Worm (Caenorhabditis elegans) whole organism, L1 larva: ENCODE measurements around the gene mcm-6.

Experiments
- C04F5.9 ChIP-seq: sonication (generic microtip); optimal IDR thresholded peaks from 2 replicates; lab custom pipeline; 2016; ENCODE audit warnings: missing genetic modification characterization, missing compliant biosample characterization
- F16B12.6 ChIP-seq: fragments of 150-350 bp; optimal IDR thresholded peaks from 2 replicates; lab custom pipeline; 2014; ENCODE audit warnings: missing biosample characterization, missing genetic modification characterization
- aha-1 ChIP-seq: fragments of 150-350 bp; optimal IDR thresholded peaks from 2 replicates; lab custom pipeline; 2014; ENCODE audit warnings: missing biosample characterization, missing genetic modification characterization
- aly-2 ChIP-seq: fragments of 150-350 bp; optimal IDR thresholded peaks from 2 replicates; lab custom pipeline; 2014; ENCODE audit warnings: missing biosample characterization, missing genetic modification characterization
- ama-1 ChIP-seq: fragments of 150-350 bp; optimal IDR thresholded peaks from 2 replicates; lab custom pipeline; 2014
- blmp-1 ChIP-seq: fragments of 150-350 bp; optimal IDR thresholded peaks from 2 replicates; lab custom pipeline; 2014; ENCODE audit warnings: missing biosample characterization, missing genetic modification characterization
- ceh-82 ChIP-seq, 3 experiments: fragments of 150-350 bp in 1 of 3; sonication (generic microtip) in 2 of 3; optimal IDR thresholded peaks; 2 replicates each; lab custom pipeline; 2014 to 2017; ENCODE audit warnings: missing biosample characterization in 3 of 3, missing genetic modification characterization in 3 of 3
- ces-1 ChIP-seq: fragments of 150-350 bp; optimal IDR thresholded peaks from 2 replicates; lab custom pipeline; 2014; ENCODE audit warnings: missing biosample characterization, missing genetic modification reagents, missing genetic modification characterization
- dpl-1 ChIP-seq, 3 experiments: fragments of 150-350 bp in 2 of 3; sonication (generic microtip) in 1 of 3; optimal IDR thresholded peaks; 2 replicates each; lab custom pipeline; 2014 to 2017; ENCODE audit warnings: missing biosample characterization in 3 of 3, missing genetic modification characterization in 3 of 3, missing genetic modification reagents in 3 of 3
- dsc-1 ChIP-seq: sonication (generic microtip); optimal IDR thresholded peaks from 2 replicates; lab custom pipeline; 2016; ENCODE audit warnings: mild to moderate bottlenecking, missing genetic modification characterization, missing compliant biosample characterization
- efl-1 ChIP-seq, 4 experiments: fragments of 150-350 bp; optimal IDR thresholded peaks in 3 of 4; peaks in 1 of 4; 1 replicate in 1 of 4; 2 replicates in 3 of 4; lab custom pipeline; 2014; ENCODE audit warnings: missing biosample characterization in 2 of 4, missing genetic modification characterization in 2 of 4, missing genetic modification reagents in 2 of 4
- elt-3 ChIP-seq, 6 experiments: fragments of 150-350 bp in 1 of 6; sonication (generic microtip); optimal IDR thresholded peaks; 2 replicates each; lab custom pipeline; 2017 to 2018; ENCODE audit warnings: missing biosample characterization in 6 of 6, missing genetic modification characterization in 6 of 6, inconsistent platforms in 1 of 6
- fkh-10 ChIP-seq: sonication (generic microtip); optimal IDR thresholded peaks from 2 replicates; lab custom pipeline; 2017; ENCODE audit warnings: missing biosample characterization, missing genetic modification reagents, missing genetic modification characterization
- fos-1 ChIP-seq: fragments of 150-350 bp; optimal IDR thresholded peaks from 2 replicates; lab custom pipeline; 2014; ENCODE audit warnings: missing biosample characterization, missing genetic modification characterization
- hlh-17 ChIP-seq: fragments of 200-800 bp; sonication (Bioruptor generic); optimal IDR thresholded peaks from 2 replicates; lab custom pipeline; 2018; ENCODE audit warnings: missing genetic modification characterization, mild to moderate bottlenecking, missing compliant biosample characterization, moderate library complexity, borderline replicate concordance
- irx-1 ChIP-seq: sonication (generic microtip); optimal IDR thresholded peaks from 2 replicates; lab custom pipeline; 2016; ENCODE audit warnings: missing genetic modification characterization, missing compliant biosample characterization
- jun-1 ChIP-seq: fragments of 150-350 bp; optimal IDR thresholded peaks from 2 replicates; lab custom pipeline; 2014; ENCODE audit warnings: missing biosample characterization, missing genetic modification reagents, missing genetic modification characterization
- lin-13 ChIP-seq: fragments of 150-350 bp; optimal IDR thresholded peaks from 2 replicates; lab custom pipeline; 2014; ENCODE audit warnings: missing biosample characterization, missing genetic modification reagents, missing genetic modification characterization
- lin-14 ChIP-seq: fragments of 200-800 bp; sonication (Bioruptor generic); optimal IDR thresholded peaks from 2 replicates; lab custom pipeline; 2018; ENCODE audit warnings: mild to moderate bottlenecking, missing genetic modification characterization, moderate library complexity, missing compliant biosample characterization
- lin-15B ChIP-seq: fragments of 150-350 bp; sonication (generic microtip); optimal IDR thresholded peaks from 3 replicates; lab custom pipeline; 2014; ENCODE audit warnings: missing biosample characterization, missing genetic modification characterization
- lin-35 ChIP-seq, 2 experiments: fragments of 150-350 bp; optimal IDR thresholded peaks; 2 replicates each; lab custom pipeline; 2014; ENCODE audit warnings: missing biosample characterization in 2 of 2, missing genetic modification characterization in 2 of 2, missing genetic modification reagents in 2 of 2
- lin-39 ChIP-seq: fragments of 150-350 bp; optimal IDR thresholded peaks from 2 replicates; lab custom pipeline; 2014; ENCODE audit warnings: missing biosample characterization, missing genetic modification reagents, missing genetic modification characterization
- lsy-2 ChIP-seq, 2 experiments: fragments of 150-350 bp; optimal IDR thresholded peaks; 2 replicates each; lab custom pipeline; 2014; ENCODE audit warnings: missing biosample characterization in 2 of 2, missing genetic modification characterization in 2 of 2
- mab-9 ChIP-seq: fragments of 200-800 bp; sonication (Bioruptor generic); IDR thresholded peaks from 2 replicates; pipeline ENCODE4 v1.3.6; 2022; ENCODE audit warnings: missing genetic modification reagents, missing genetic modification characterization, missing compliant biosample characterization
- mdl-1 ChIP-seq, 2 experiments: fragments of 150-350 bp; optimal IDR thresholded peaks; 2 replicates each; lab custom pipeline; 2014 to 2017; ENCODE audit warnings: missing biosample characterization in 2 of 2, missing genetic modification characterization in 2 of 2, inconsistent platforms in 1 of 2
- mep-1 ChIP-seq: fragments of 150-350 bp; optimal IDR thresholded peaks from 2 replicates; lab custom pipeline; 2014; ENCODE audit warnings: missing biosample characterization, missing genetic modification characterization
- nhr-12 ChIP-seq: sonication (generic microtip); optimal IDR thresholded peaks from 2 replicates; lab custom pipeline; 2017; ENCODE audit warnings: missing biosample characterization, missing genetic modification characterization
- nhr-19 ChIP-seq: fragments of 200-800 bp; sonication (Bioruptor generic); conservative IDR thresholded peaks from 2 replicates; pipeline ENCODE4 v1.3.6; 2022; ENCODE audit warnings: missing genetic modification characterization, missing compliant biosample characterization
- nhr-20 ChIP-seq: sonication (generic microtip); optimal IDR thresholded peaks from 2 replicates; lab custom pipeline; 2016; ENCODE audit warnings: mild to moderate bottlenecking, missing genetic modification characterization, missing compliant biosample characterization
- nhr-28 ChIP-seq: fragments of 150-350 bp; optimal IDR thresholded peaks from 2 replicates; lab custom pipeline; 2014; ENCODE audit warnings: missing biosample characterization, missing genetic modification characterization
- nhr-47 ChIP-seq: sonication (generic microtip); optimal IDR thresholded peaks from 2 replicates; lab custom pipeline; 2016; ENCODE audit warnings: mild to moderate bottlenecking, missing genetic modification characterization, moderate library complexity, missing compliant biosample characterization
- nhr-71 ChIP-seq: sonication (generic microtip); optimal IDR thresholded peaks from 2 replicates; lab custom pipeline; 2016; ENCODE audit warnings: mild to moderate bottlenecking, missing genetic modification characterization, moderate library complexity, missing compliant biosample characterization
- nhr-84 ChIP-seq: sonication (generic microtip); optimal IDR thresholded peaks from 2 replicates; lab custom pipeline; 2017; ENCODE audit warnings: missing biosample characterization, missing genetic modification characterization
- nhr-85 ChIP-seq: sonication (generic microtip); peaks from one replicate; lab custom pipeline; 2016; ENCODE audit warnings: missing genetic modification characterization, inconsistent platforms, missing compliant biosample characterization
- nhr-90 ChIP-seq: sonication (generic microtip); optimal IDR thresholded peaks from 2 replicates; lab custom pipeline; 2016; ENCODE audit warnings: mild to moderate bottlenecking, missing genetic modification characterization, missing compliant biosample characterization; ENCODE audit not compliant: poor library complexity
- pag-3 ChIP-seq: sonication (generic microtip); optimal IDR thresholded peaks from 2 replicates; lab custom pipeline; 2017; ENCODE audit warnings: missing genetic modification characterization, mild to moderate bottlenecking, missing compliant biosample characterization, antibody characterized with exemption, borderline replicate concordance; ENCODE audit not compliant: insufficient read depth
- pqm-1 ChIP-seq: sonication (generic microtip); optimal IDR thresholded peaks from 3 replicates; lab custom pipeline; 2017; ENCODE audit warnings: missing biosample characterization, missing genetic modification characterization
- rnt-1 ChIP-seq: sonication (generic microtip); optimal IDR thresholded peaks from 2 replicates; lab custom pipeline; 2016; ENCODE audit warnings: mild to moderate bottlenecking, missing genetic modification characterization, moderate library complexity, missing compliant biosample characterization
- snpc-4 ChIP-seq: fragments of 150-350 bp; optimal IDR thresholded peaks from 2 replicates; lab custom pipeline; 2014; ENCODE audit warnings: missing biosample characterization, missing genetic modification characterization
- snu-23 ChIP-seq: sonication (generic microtip); optimal IDR thresholded peaks from 2 replicates; lab custom pipeline; 2016; ENCODE audit warnings: missing genetic modification characterization, missing compliant biosample characterization
- swsn-7 ChIP-seq: sonication (generic microtip); optimal IDR thresholded peaks from 2 replicates; lab custom pipeline; 2016; ENCODE audit warnings: missing genetic modification characterization, missing compliant biosample characterization
- tbx-2 ChIP-seq: sonication (generic microtip); optimal IDR thresholded peaks from 2 replicates; lab custom pipeline; 2016; ENCODE audit warnings: missing genetic modification characterization, missing compliant biosample characterization
- tlp-1 ChIP-seq: fragments of 150-350 bp; optimal IDR thresholded peaks from 2 replicates; lab custom pipeline; 2014; ENCODE audit warnings: missing biosample characterization, missing genetic modification characterization
- unc-130 ChIP-seq: fragments of 150-350 bp; optimal IDR thresholded peaks from 2 replicates; lab custom pipeline; 2017; ENCODE audit warnings: missing biosample characterization, missing genetic modification characterization, inconsistent platforms
- vab-15 ChIP-seq: sonication (generic microtip); optimal IDR thresholded peaks from 2 replicates; lab custom pipeline; 2017; ENCODE audit warnings: missing genotype, mild to moderate bottlenecking, missing genetic modification characterization, missing compliant biosample characterization
- xbp-1 ChIP-seq: sonication (generic microtip); optimal IDR thresholded peaks from 2 replicates; lab custom pipeline; 2016; ENCODE audit warnings: missing genetic modification characterization, missing compliant biosample characterization
- ztf-11 ChIP-seq, 2 experiments: sonication (generic microtip); optimal IDR thresholded peaks; 2 replicates each; lab custom pipeline; 2016 to 2017; ENCODE audit warnings: missing genetic modification characterization in 2 of 2, missing biosample characterization in 1 of 2, missing compliant biosample characterization in 1 of 2

The mcm-6 gene

DNA sequence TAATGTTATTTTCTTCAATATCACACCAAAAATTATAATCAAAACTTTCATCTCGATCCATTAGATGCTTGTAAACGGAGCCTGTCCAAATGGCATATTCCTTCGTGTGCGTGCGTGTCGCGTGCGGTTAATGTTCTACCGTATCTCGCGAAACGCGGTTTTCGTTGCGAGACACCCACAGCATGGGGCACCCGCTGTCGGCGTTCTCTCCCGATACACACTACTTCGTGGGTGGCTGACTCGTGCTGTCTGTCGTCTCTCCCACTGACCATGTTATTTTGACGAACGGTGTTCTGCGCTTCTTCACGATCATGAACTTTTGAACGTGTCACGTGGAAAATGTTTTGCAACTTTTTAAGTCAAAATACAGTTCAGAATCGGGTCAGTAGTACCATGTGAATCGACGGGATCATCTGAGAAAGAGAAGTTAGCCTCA, 28.7 kb upstream of the mcm-6 start (continued):
- TF ChIP-seq lin-15B (peak; percentile 79), ces-1 (GFP tag; lab: Kevin White, UChicago) (no peak), ztf-11 (tag; optimal IDR thresholded peaks at IDR 0.05; lab: Kevin White, UChicago) (peak; percentile 36 to 97), jun-1 (tag; lab: Kevin White, UChicago) (peak; percentile 98), nhr-84 (tag; lab: Kevin White, UChicago) (no peak), mep-1 (tag; lab: Kevin White, UChicago) (peak; percentile 98), lin-14 (GFP tag; lab: Kevin White, UChicago) (peak; percentile 100), tlp-1 (tag; lab: Kevin White, UChicago) (no peak), pqm-1 (tag; lab: Kevin White, UChicago) (no peak), dpl-1 (GFP tag; optimal IDR thresholded peaks at IDR 0.05; lab: Kevin White, UChicago) (peak; percentile 77 to 86 (median 85)), vab-15 (peak; percentile 86), tbx-2 (peak; percentile 99), mab-9 (GFP tag; lab: Robert Waterston, UW) (peak; percentile 95)

DNA sequence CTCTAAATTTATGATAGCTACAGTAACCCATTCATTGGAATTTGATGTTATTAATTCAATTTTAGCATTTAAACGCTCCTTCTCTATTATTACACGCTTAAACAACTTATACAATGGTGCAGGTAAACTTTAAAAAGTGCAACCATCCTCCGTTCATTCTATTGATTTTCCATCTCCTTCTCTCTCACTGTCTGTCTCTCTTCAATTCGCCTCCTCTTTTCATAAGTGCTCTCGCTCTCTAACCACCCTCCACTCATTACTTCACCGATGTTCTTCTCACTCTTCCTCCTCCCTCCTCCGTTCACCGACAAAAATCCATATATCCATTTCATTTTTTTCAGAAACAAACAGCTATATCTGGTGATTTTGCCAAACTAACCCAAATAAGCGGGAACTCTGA, 28.0 kb upstream of the mcm-6 start, which contains the start of gene cbp-1:
TSS of gene cbp-1 (plus strand) at position 335 of the 400 bp plus-strand sequence.
- peak; percentile 57 for TF ChIP-seq dsc-1 (tag; lab: Kevin White, UChicago)
- TF ChIP-seq jun-1 (tag; lab: Kevin White, UChicago): peak; percentile 12
- TF ChIP-seq lin-39 (tag; lab: Kevin White, UChicago): peak; percentile 13
- TF ChIP-seq aha-1 (tag; lab: Kevin White, UChicago): no peak
- peak; percentile 48 for TF ChIP-seq nhr-47 (tag; lab: Kevin White, UChicago)
- TF ChIP-seq ama-1 (lab: Kevin White, UChicago): peak; percentile 72
- peak; percentile 32 for TF ChIP-seq tbx-2
- peak; percentile 89 for TF ChIP-seq lin-14 (GFP tag; lab: Kevin White, UChicago)
- TF ChIP-seq ztf-11 (tag; optimal IDR thresholded peaks at IDR 0.05; lab: Kevin White, UChicago): peak in 1 of 2 experiments; percentile 47
- peak; percentile 25 for TF ChIP-seq xbp-1
- no peak for TF ChIP-seq nhr-12 (tag; lab: Kevin White, UChicago)
- TF ChIP-seq rnt-1 (tag; lab: Kevin White, UChicago): peak; percentile 80
- TF ChIP-seq nhr-28: no peak
- no peak for TF ChIP-seq lin-13 (GFP tag; lab: Kevin White, UChicago)
- peak; percentile 49 for TF ChIP-seq nhr-19
- no peak for TF ChIP-seq irx-1 (tag; lab: Kevin White, UChicago)
- peak in 1 of 6 experiments; percentile 15 for TF ChIP-seq elt-3 (tag; optimal IDR thresholded peaks at IDR 0.05; lab: Kevin White, UChicago)
- TF ChIP-seq fos-1 (tag; lab: Kevin White, UChicago): peak; percentile 8
- peak; percentile 14 for TF ChIP-seq nhr-85
- peak; percentile 63 for TF ChIP-seq nhr-71
- TF ChIP-seq mdl-1 (tag; optimal IDR thresholded peaks at IDR 0.05; lab: Kevin White, UChicago): peak in 1 of 2 experiments; percentile 44
- TF ChIP-seq pag-3 (tag; lab: Kevin White, UChicago): no peak
- no peak for TF ChIP-seq hlh-17 (GFP tag; lab: Kevin White, UChicago)
- no peak for TF ChIP-seq blmp-1 (tag; lab: Kevin White, UChicago)
- TF ChIP-seq unc-130: peak; percentile 51
- peak in 2 of 3 experiments; percentile 37 to 46 for TF ChIP-seq dpl-1 (GFP tag; optimal IDR thresholded peaks at IDR 0.05; lab: Kevin White, UChicago)
- TF ChIP-seq fkh-10 (GFP tag; lab: Kevin White, UChicago): no peak
- peak; percentile 69 to 75 for TF ChIP-seq efl-1 (optimal IDR thresholded peaks at IDR 0.05; lab: Kevin White, UChicago)
- TF ChIP-seq efl-1 (GFP tag; optimal IDR thresholded peaks at IDR 0.05 in 1 of 2; lab: Kevin White, UChicago): peak; percentile 16 to 90
- TF ChIP-seq snpc-4 (tag; lab: Kevin White, UChicago): peak; percentile 33
- TF ChIP-seq nhr-20 (tag; lab: Kevin White, UChicago): peak; percentile 36
- TF ChIP-seq snu-23: peak; percentile 68
- TF ChIP-seq ceh-82 (tag; optimal IDR thresholded peaks at IDR 0.05; lab: Kevin White, UChicago): peak; percentile 3 to 54 (median 4)
- peak; percentile 64 for TF ChIP-seq swsn-7 (tag; lab: Kevin White, UChicago)
- peak; percentile 48 for TF ChIP-seq aly-2 (tag; lab: Kevin White, UChicago)
- TF ChIP-seq nhr-90: peak; percentile 38
- no peak for TF ChIP-seq F16B12.6 (tag; lab: Kevin White, UChicago)
- no peak for TF ChIP-seq C04F5.9
- TF ChIP-seq lin-35 (GFP tag; optimal IDR thresholded peaks at IDR 0.05; lab: Kevin White, UChicago): peak; percentile 14 to 26
- TF ChIP-seq lsy-2 (tag; optimal IDR thresholded peaks at IDR 0.05; lab: Kevin White, UChicago): peak; percentile 81 to 85
